Worm (Caenorhabditis elegans): ENCODE data around the gene C50H11.8.

ce11 chrV:3104134-3104533 is 49.8 kb downstream of the C50H11.8 start, which contains the start of gene str-66:
- TF ChIP-seq sea-1 (GFP tag; conservative IDR thresholded peaks at IDR 0.05) (no peak), flt-1 (GFP tag; IDR thresholded peaks at IDR 0.05) (no peak), ama-1 (optimal IDR thresholded peaks at IDR 0.05) (no peak), scrt-1 (GFP tag; IDR thresholded peaks at IDR 0.05) (no peak), ets-7 (tag; optimal IDR thresholded peaks at IDR 0.05) (no peak)
